Worm (Caenorhabditis elegans) whole organism, young adult: Measurements from ENCODE around the gene pmp-2.
A peak's percentile ranks its signal among the peaks of the same experiment; 100 is the strongest.

Experiments
- C17E4.6 ChIP-seq: fragments of 200-800 bp; sonication (Bioruptor generic); IDR thresholded peaks from 2 replicates; pipeline ENCODE4 v1.3.6; 2022; ENCODE audit warnings: missing genetic modification reagents, missing genetic modification characterization, missing compliant biosample characterization
- F22D6.2 ChIP-seq: sonication (generic microtip); optimal IDR thresholded peaks from 2 replicates; lab custom pipeline; 2016; ENCODE audit warnings: mild to moderate bottlenecking, missing genetic modification characterization, missing compliant biosample characterization
- F37B4.10 ChIP-seq: fragments of 200-800 bp; sonication (Bioruptor generic); IDR thresholded peaks from 2 replicates; pipeline ENCODE4 v1.3.6; 2022; ENCODE audit warnings: missing genetic modification characterization, missing compliant biosample characterization
- F39B2.1 ChIP-seq: fragments of 200-800 bp; sonication (Bioruptor generic); IDR thresholded peaks from 2 replicates; pipeline ENCODE4 v1.3.6; 2022; ENCODE audit warnings: missing genetic modification reagents, missing genetic modification characterization, missing compliant biosample characterization
- K11D2.4 ChIP-seq: fragments of 200-800 bp; sonication (Bioruptor generic); IDR thresholded peaks from 2 replicates; pipeline ENCODE4 v1.3.6; 2022; ENCODE audit warnings: missing genetic modification reagents, missing genetic modification characterization, missing compliant biosample characterization
- Y53F4B.3 ChIP-seq: fragments of 200-800 bp; sonication (Bioruptor generic); IDR thresholded peaks from 2 replicates; pipeline ENCODE4 v1.3.6; 2022; ENCODE audit warnings: missing genetic modification reagents, missing genetic modification characterization, missing compliant biosample characterization
- Y56A3A.18 ChIP-seq: fragments of 200-800 bp; sonication (Bioruptor generic); IDR thresholded peaks from 2 replicates; pipeline ENCODE4 v1.3.6; 2022; ENCODE audit warnings: missing genetic modification reagents, missing genetic modification characterization, missing compliant biosample characterization
- Y67H2A.10 ChIP-seq: fragments of 200-800 bp; sonication (Bioruptor generic); conservative IDR thresholded peaks from 2 replicates; pipeline ENCODE4 v1.3.6; 2022; ENCODE audit warnings: missing genetic modification reagents, missing genetic modification characterization, missing compliant biosample characterization
- Y79H2A.3 ChIP-seq: fragments of 200-800 bp; sonication (Bioruptor generic); conservative IDR thresholded peaks from 2 replicates; pipeline ENCODE4 v1.3.6; 2022; ENCODE audit warnings: missing genetic modification reagents, missing genetic modification characterization, missing compliant biosample characterization
- ZK185.1 ChIP-seq: sonication (generic microtip); optimal IDR thresholded peaks from 2 replicates; lab custom pipeline; 2016; ENCODE audit warnings: mild to moderate bottlenecking, missing genetic modification characterization, missing compliant biosample characterization; ENCODE audit not compliant: poor library complexity, severe bottlenecking
- akir-1 ChIP-seq: fragments of 200-800 bp; sonication (Bioruptor generic); optimal IDR thresholded peaks from 2 replicates; lab custom pipeline; 2018; ENCODE audit warnings: mild to moderate bottlenecking, missing genetic modification characterization, moderate library complexity, missing compliant biosample characterization
- atf-7 ChIP-seq: sonication (generic microtip); optimal IDR thresholded peaks from 2 replicates; lab custom pipeline; 2017; ENCODE audit warnings: mild to moderate bottlenecking, missing genetic modification characterization, missing compliant biosample characterization
- attf-3 ChIP-seq: fragments of 200-800 bp; sonication (Bioruptor generic); conservative IDR thresholded peaks from 2 replicates; pipeline ENCODE4 v1.3.6; 2022; ENCODE audit warnings: missing genetic modification reagents, missing genetic modification characterization, missing compliant biosample characterization
- attf-6 ChIP-seq: fragments of 200-800 bp; sonication (Bioruptor generic); IDR thresholded peaks from 2 replicates; pipeline ENCODE4 v1.3.6; 2022; ENCODE audit warnings: missing genetic modification reagents, missing genetic modification characterization, missing compliant biosample characterization
- bed-1 ChIP-seq: fragments of 200-800 bp; sonication (Bioruptor generic); IDR thresholded peaks from 2 replicates; pipeline ENCODE4 v1.3.6; 2022; ENCODE audit warnings: missing genetic modification reagents, missing genetic modification characterization, missing compliant biosample characterization
- bed-2 ChIP-seq: fragments of 200-800 bp; sonication (Bioruptor generic); IDR thresholded peaks from 2 replicates; pipeline ENCODE4 v1.3.6; 2022; ENCODE audit warnings: missing genetic modification reagents, missing genetic modification characterization, missing compliant biosample characterization
- cebp-1 ChIP-seq, 2 experiments: fragments of 200-800 bp in 1 of 2; sonication (Bioruptor generic) in 1 of 2; sonication (generic microtip) in 1 of 2; IDR thresholded peaks in 1 of 2; optimal IDR thresholded peaks in 1 of 2; 2 replicates each; pipeline versions ENCODE4 v1.3.6 to Lab custom; 2017 to 2022; ENCODE audit warnings: missing compliant biosample characterization in 2 of 2, missing genetic modification characterization in 2 of 2, mild to moderate bottlenecking in 1 of 2, missing genetic modification reagents in 1 of 2, moderate library complexity in 1 of 2
- cebp-2 ChIP-seq: fragments of 200-800 bp; sonication (Bioruptor generic); IDR thresholded peaks from 2 replicates; pipeline ENCODE4 v1.3.6; 2022; ENCODE audit warnings: missing genetic modification characterization, missing compliant biosample characterization
- ceh-100 ChIP-seq: fragments of 200-800 bp; sonication (Bioruptor generic); IDR thresholded peaks from 2 replicates; pipeline ENCODE4 v1.3.6; 2022; ENCODE audit warnings: missing genetic modification reagents, missing genetic modification characterization, missing compliant biosample characterization
- chd-7 ChIP-seq: sonication (generic microtip); optimal IDR thresholded peaks from 2 replicates; lab custom pipeline; 2016; ENCODE audit warnings: mild to moderate bottlenecking, missing genetic modification characterization, moderate library complexity, missing compliant biosample characterization
- dpl-1 ChIP-seq: fragments of 150-350 bp; optimal IDR thresholded peaks from 2 replicates; lab custom pipeline; 2014; ENCODE audit warnings: missing biosample characterization, missing genetic modification reagents, missing genetic modification characterization
- egl-44 ChIP-seq: fragments of 200-800 bp; sonication (Bioruptor generic); IDR thresholded peaks from 2 replicates; pipeline ENCODE4 v1.3.6; 2022; ENCODE audit warnings: missing genetic modification reagents, missing genetic modification characterization, missing compliant biosample characterization
- egrh-3 ChIP-seq: fragments of 200-800 bp; sonication (Bioruptor generic); IDR thresholded peaks from 2 replicates; pipeline ENCODE4 v1.3.6; 2022; ENCODE audit warnings: missing genetic modification reagents, missing genetic modification characterization, missing compliant biosample characterization
- ekl-4 ChIP-seq: fragments of 200-800 bp; sonication (Bioruptor generic); IDR thresholded peaks from 2 replicates; pipeline ENCODE4 v1.3.6; 2022; ENCODE audit warnings: missing genetic modification reagents, missing genetic modification characterization, missing compliant biosample characterization
- hlh-12 ChIP-seq: sonication (generic microtip); optimal IDR thresholded peaks from 2 replicates; lab custom pipeline; 2016; ENCODE audit warnings: missing genetic modification characterization, missing compliant biosample characterization
- hsf-1 ChIP-seq: fragments of 200-800 bp; sonication (Bioruptor generic); IDR thresholded peaks from 2 replicates; pipeline ENCODE4 v1.3.6; 2022; ENCODE audit warnings: missing genetic modification reagents, missing genetic modification characterization, missing compliant biosample characterization
- lag-1 ChIP-seq: fragments of 200-800 bp; sonication (Bioruptor generic); IDR thresholded peaks from 2 replicates; pipeline ENCODE4 v1.3.6; 2022; ENCODE audit warnings: missing genetic modification reagents, missing genetic modification characterization, missing compliant biosample characterization
- let-607 ChIP-seq, 2 experiments: fragments of 200-800 bp in 1 of 2; sonication (Bioruptor generic) in 1 of 2; sonication (generic microtip) in 1 of 2; optimal IDR thresholded peaks; 2 replicates each; lab custom pipeline; 2016 to 2018; ENCODE audit warnings: mild to moderate bottlenecking in 2 of 2, missing compliant biosample characterization in 2 of 2, missing genetic modification characterization in 2 of 2, moderate library complexity in 2 of 2, missing genotype in 1 of 2
- lin-40 ChIP-seq: sonication (generic microtip); optimal IDR thresholded peaks from 2 replicates; lab custom pipeline; 2016; ENCODE audit warnings: missing genetic modification characterization, mild to moderate bottlenecking, missing compliant biosample characterization, missing genotype, missing genetic modification reagents
- lsl-1 ChIP-seq: fragments of 200-800 bp; sonication (Bioruptor generic); optimal IDR thresholded peaks from 2 replicates; lab custom pipeline; 2018; ENCODE audit warnings: mild to moderate bottlenecking, missing genetic modification characterization, moderate library complexity, missing compliant biosample characterization
- madf-10 ChIP-seq: sonication (generic microtip); optimal IDR thresholded peaks from 2 replicates; lab custom pipeline; 2016; ENCODE audit warnings: mild to moderate bottlenecking, missing genetic modification characterization, missing compliant biosample characterization
- madf-6 ChIP-seq: fragments of 200-800 bp; sonication (Bioruptor generic); IDR thresholded peaks from 2 replicates; pipeline ENCODE4 v1.3.6; 2022; ENCODE audit warnings: missing genetic modification reagents, missing genetic modification characterization, missing compliant biosample characterization
- mcd-1 ChIP-seq: fragments of 200-800 bp; sonication (Bioruptor generic); IDR thresholded peaks from 2 replicates; pipeline ENCODE4 v1.3.6; 2022; ENCODE audit warnings: missing genetic modification reagents, missing genetic modification characterization, missing compliant biosample characterization
- mxl-1 ChIP-seq: sonication (generic microtip); optimal IDR thresholded peaks from 2 replicates; lab custom pipeline; 2016; ENCODE audit warnings: missing genetic modification characterization, missing compliant biosample characterization
- nfyb-1 ChIP-seq: fragments of 200-800 bp; sonication (Bioruptor generic); IDR thresholded peaks from 2 replicates; pipeline ENCODE4 v1.3.6; 2022; ENCODE audit warnings: missing genetic modification reagents, missing genetic modification characterization, missing compliant biosample characterization
- pbrm-1 ChIP-seq: fragments of 200-800 bp; sonication (Bioruptor generic); IDR thresholded peaks from 2 replicates; pipeline ENCODE4 v1.3.6; 2022; ENCODE audit warnings: missing genetic modification reagents, missing genetic modification characterization, missing compliant biosample characterization
- rec-8 ChIP-seq, 2 experiments: sonication (generic microtip); optimal IDR thresholded peaks; 2 replicates each; lab custom pipeline; 2016; ENCODE audit warnings: mild to moderate bottlenecking in 2 of 2, missing genetic modification characterization in 2 of 2, missing genetic modification reagents in 2 of 2, missing genotype in 2 of 2, missing biosample characterization in 1 of 2, missing compliant biosample characterization in 1 of 2, moderate library complexity in 1 of 2
- snpc-4 ChIP-seq, 5 experiments: fragments of 150-350 bp in 1 of 5; sonication (generic microtip) in 4 of 5; optimal IDR thresholded peaks; 2 replicates each; lab custom pipeline; 2014 to 2018; ENCODE audit warnings: missing genetic modification characterization in 5 of 5, missing biosample characterization in 3 of 5, antibody characterized with exemption in 2 of 5, mild to moderate bottlenecking in 2 of 5, missing compliant biosample characterization in 2 of 5, missing genotype in 2 of 5, moderate library complexity in 2 of 5, missing genetic modification reagents in 1 of 5
- somi-1 ChIP-seq: fragments of 200-800 bp; sonication (Bioruptor generic); optimal IDR thresholded peaks from 2 replicates; lab custom pipeline; 2018; ENCODE audit warnings: mild to moderate bottlenecking, missing genetic modification characterization, missing compliant biosample characterization
- sptf-2 ChIP-seq: fragments of 200-800 bp; sonication (Bioruptor generic); optimal IDR thresholded peaks from 2 replicates; lab custom pipeline; 2018; ENCODE audit warnings: mild to moderate bottlenecking, missing genetic modification characterization, missing compliant biosample characterization
- tlf-1 ChIP-seq: fragments of 200-800 bp; sonication (Bioruptor generic); optimal IDR thresholded peaks from 2 replicates; lab custom pipeline; 2018; ENCODE audit warnings: mild to moderate bottlenecking, missing genetic modification characterization, missing compliant biosample characterization
- unc-130 ChIP-seq: sonication (generic microtip); optimal IDR thresholded peaks from 2 replicates; lab custom pipeline; 2016; ENCODE audit warnings: missing genetic modification reagents, missing genetic modification characterization, missing compliant biosample characterization
- xnd-1 ChIP-seq: sonication (generic microtip); optimal IDR thresholded peaks from 2 replicates; lab custom pipeline; 2016; ENCODE audit warnings: missing genotype, missing genetic modification reagents, missing genetic modification characterization, missing compliant biosample characterization
- ztf-18 ChIP-seq: sonication (generic microtip); optimal IDR thresholded peaks from 2 replicates; lab custom pipeline; 2016; ENCODE audit warnings: missing genotype, mild to moderate bottlenecking, missing genetic modification characterization, missing compliant biosample characterization
- ztf-26 ChIP-seq: sonication (generic microtip); optimal IDR thresholded peaks from 2 replicates; lab custom pipeline; 2017; ENCODE audit warnings: missing genetic modification characterization, missing compliant biosample characterization
- ztf-28 ChIP-seq: fragments of 200-800 bp; sonication (Bioruptor generic); IDR thresholded peaks from 2 replicates; pipeline ENCODE4 v1.3.6; 2022; ENCODE audit warnings: missing genetic modification reagents, missing genetic modification characterization, missing compliant biosample characterization
- ztf-6 ChIP-seq: fragments of 200-800 bp; sonication (Bioruptor generic); IDR thresholded peaks from 2 replicates; pipeline ENCODE4 v1.3.6; 2022; ENCODE audit warnings: missing genetic modification reagents, missing genetic modification characterization, missing compliant biosample characterization

pmp-2 gene

DNA sequence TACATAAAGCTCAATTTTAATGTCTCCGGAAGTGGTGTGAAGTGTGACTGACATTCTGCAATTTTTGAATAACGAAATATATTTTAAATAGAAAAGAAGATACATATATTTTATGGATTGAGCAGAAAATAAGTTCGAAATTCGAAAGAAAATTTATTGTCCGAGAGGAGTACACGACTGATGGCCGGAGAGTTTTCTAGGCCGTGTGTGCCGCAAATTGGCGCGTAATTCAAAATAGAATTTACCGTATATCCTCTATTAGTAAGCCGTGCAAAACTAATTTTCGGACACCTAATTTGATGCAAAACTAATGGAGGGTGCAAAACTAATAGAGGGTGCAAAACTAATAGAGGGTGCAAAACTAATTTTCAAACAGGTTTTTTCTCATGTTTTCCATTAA, 25.7 kb upstream of the pmp-2 start, which contains the start of gene cyn-10:
Gene cyn-10, minus strand, starts transcription at position 57 of the 400 bp plus-strand sequence.
- TF ChIP-seq rec-8 (tag; optimal IDR thresholded peaks at IDR 0.05; lab: Kevin White, UChicago) (peak; percentile 28 to 61), ztf-26 (tag; lab: Kevin White, UChicago) (no peak), unc-130 (GFP tag; lab: Kevin White, UChicago) (peak; percentile 84), Y79H2A.3 (GFP tag; lab: Robert Waterston, UW) (no peak), somi-1 (GFP tag; lab: Kevin White, UChicago) (no peak), K11D2.4 (peak; percentile 60; the same call in 1 of the 2 replicates), ztf-28 (GFP tag; lab: Robert Waterston, UW) (no peak), Y67H2A.10 (GFP tag; lab: Robert Waterston, UW) (peak; percentile 55; the same call in 1 of the 2 replicates), lin-40 (tag; lab: Kevin White, UChicago) (peak; percentile 53), mcd-1 (GFP tag; lab: Robert Waterston, UW) (peak; percentile 84), attf-3 (GFP tag; lab: Robert Waterston, UW) (peak; percentile 51; the same call in 1 of the 2 replicates), egrh-3 (GFP tag; lab: Robert Waterston, UW) (no peak; the same call in 1 of the 2 replicates), ZK185.1 (tag; lab: Kevin White, UChicago) (peak; percentile 92), sptf-2 (no peak), nfyb-1 (GFP tag; lab: Robert Waterston, UW) (peak; percentile 65; the same call in 1 of the 2 replicates), attf-6 (no peak), Y56A3A.18 (no peak), xnd-1 (tag; lab: Kevin White, UChicago) (peak; percentile 39), F37B4.10 (GFP tag; lab: Robert Waterston, UW) (no peak), bed-2 (GFP tag; lab: Robert Waterston, UW) (peak; percentile 82; the same call in 1 of the 2 replicates), chd-7 (tag; lab: Kevin White, UChicago) (no peak), mxl-1 (tag; lab: Kevin White, UChicago) (no peak), madf-6 (GFP tag; lab: Robert Waterston, UW) (no peak), ztf-6 (GFP tag; lab: Robert Waterston, UW) (no peak), akir-1 (peak; percentile 20), hsf-1 (GFP tag; lab: Robert Waterston, UW) (peak; percentile 54), cebp-1 (GFP tag; IDR thresholded peaks at IDR 0.05; lab: Robert Waterston, UW) (no peak), cebp-1 (tag; optimal IDR thresholded peaks at IDR 0.05; lab: Kevin White, UChicago) (no peak), hlh-12 (tag; lab: Kevin White, UChicago) (no peak), madf-10 (tag; lab: Kevin White, UChicago) (peak; percentile 11), atf-7 (tag; lab: Kevin White, UChicago) (peak; percentile 21), snpc-4 (GFP tag; optimal IDR thresholded peaks at IDR 0.05; lab: Kevin White, UChicago) (no peak), snpc-4 (tag; optimal IDR thresholded peaks at IDR 0.05; lab: Kevin White, UChicago) (peak in 1 of 4 experiments; percentile 4), ekl-4 (GFP tag; lab: Robert Waterston, UW) (peak; percentile 78), F22D6.2 (peak; percentile 71), pbrm-1 (GFP tag; lab: Robert Waterston, UW) (peak; percentile 72; the same call in 1 of the 2 replicates), lsl-1 (peak; percentile 38), lag-1 (GFP tag; lab: Robert Waterston, UW) (0 out of 2 replicates have a peak, but pooled peaks have one; percentile 51), ztf-18 (tag; lab: Kevin White, UChicago) (no peak), Y53F4B.3 (GFP tag; lab: Robert Waterston, UW) (no peak), C17E4.6 (GFP tag; lab: Robert Waterston, UW) (no peak; the same call in 1 of the 2 replicates), let-607 (tag; optimal IDR thresholded peaks at IDR 0.05; lab: Kevin White, UChicago) (peak in 1 of 2 experiments; percentile 57), ceh-100 (GFP tag; lab: Robert Waterston, UW) (peak; percentile 74), F39B2.1 (0 out of 2 replicates have a peak, but pooled peaks have one; percentile 53), egl-44 (no peak), bed-1 (GFP tag; lab: Robert Waterston, UW) (0 out of 2 replicates have a peak, but pooled peaks have one; percentile 36), dpl-1 (GFP tag; lab: Kevin White, UChicago) (peak; percentile 68), tlf-1 (GFP tag; lab: Kevin White, UChicago) (no peak), cebp-2 (0 out of 2 replicates have a peak, but pooled peaks have one; percentile 21)
